Worm (Caenorhabditis elegans) whole organism, L4/young adult: ENCODE results near the gene pals-22.

Experiments
- W03F9.2 ChIP-seq: fragments of 150-350 bp; optimal IDR thresholded peaks from 2 replicates; lab custom pipeline; 2014; ENCODE audit warnings: missing biosample characterization, missing genetic modification characterization
- dao-5 ChIP-seq: sonication (generic microtip); optimal IDR thresholded peaks from 2 replicates; lab custom pipeline; 2016; ENCODE audit warnings: missing genotype, missing genetic modification characterization, moderate library complexity, missing compliant biosample characterization
- him-1 ChIP-seq: sonication (generic microtip); optimal IDR thresholded peaks from 2 replicates; lab custom pipeline; 2016; ENCODE audit warnings: missing genotype, missing genetic modification reagents, missing genetic modification characterization, missing compliant biosample characterization

DNA sequence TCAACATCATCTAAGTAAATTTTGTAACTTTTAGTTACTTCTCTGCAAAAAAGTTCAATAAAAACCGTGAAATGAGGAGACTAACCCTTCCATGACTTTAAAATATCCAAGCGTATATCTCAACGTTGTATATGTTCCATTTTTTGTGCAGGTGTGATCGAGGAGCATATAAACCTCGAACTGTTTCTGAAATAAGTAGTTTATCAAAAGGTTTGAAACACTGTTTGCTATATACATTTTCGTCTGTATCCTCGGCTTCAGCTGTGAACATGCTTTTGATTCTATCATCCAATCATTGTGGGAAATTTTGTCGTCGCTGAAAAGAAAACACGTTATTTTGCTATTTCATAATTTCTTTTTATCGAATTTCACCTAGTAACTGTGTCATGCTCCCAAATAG lies 48.7 kb downstream of the pals-22 start, which contains the start of gene F40G9.5:
- TF ChIP-seq him-1 (tag; lab: Kevin White, UChicago) (no peak), W03F9.2 (no peak), dao-5 (tag; lab: Kevin White, UChicago) (no peak)
